Fruit fly (Drosophila melanogaster): ENCODE data around the gene Paip2.

Gene Paip2

DNA sequence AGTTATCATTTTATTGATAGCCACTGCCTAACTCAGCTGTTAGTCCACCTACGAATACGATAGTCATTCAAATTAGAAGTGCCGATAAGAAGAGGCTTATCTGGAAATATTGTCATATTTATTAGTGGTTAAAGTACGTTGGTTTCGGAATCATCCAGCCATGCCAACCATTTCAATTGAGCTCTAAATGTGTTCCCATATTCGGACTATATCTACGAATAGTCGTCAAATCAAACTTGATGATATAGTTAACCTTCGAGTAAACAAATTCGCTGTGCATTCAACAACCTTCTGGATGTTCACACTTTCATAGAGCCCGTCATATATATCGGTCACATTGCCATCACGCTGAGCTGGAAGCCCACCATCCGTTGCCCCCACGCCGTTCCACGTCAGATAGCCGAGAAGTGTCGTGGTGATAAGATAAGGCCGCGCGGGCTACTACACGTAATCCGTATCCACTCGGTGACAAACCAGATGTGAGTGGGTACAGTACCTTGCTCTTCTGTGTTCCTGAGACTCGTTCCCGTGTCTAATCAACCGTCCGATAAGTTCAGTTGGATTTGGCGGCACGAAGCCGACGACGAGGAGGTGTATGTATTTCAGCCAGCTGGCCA is 37.8 kb downstream of the Paip2 start:
- TF ChIP-seq CG33017 (tag; optimal IDR thresholded peaks at IDR 0.05) (peak; percentile 19), Clk (GFP tag; optimal IDR thresholded peaks at IDR 0.05) (no peak), ovo (GFP tag; optimal IDR thresholded peaks at IDR 0.05) (peak; percentile 5), CG11617 (GFP tag; optimal IDR thresholded peaks at IDR 0.05) (no peak), cic (GFP tag; optimal IDR thresholded peaks at IDR 0.05) (peak; percentile 42), tj (GFP tag; optimal IDR thresholded peaks at IDR 0.05) (no peak), pad (GFP tag; optimal IDR thresholded peaks at IDR 0.05) (no peak), Mnt (GFP tag; optimal IDR thresholded peaks at IDR 0.05) (peak; percentile 36), kay (GFP tag; ENCODE audit: borderline replicate concordance) (no peak), CG7101 (tag; optimal IDR thresholded peaks at IDR 0.05) (no peak)

dm6 chr3R:13018995-13019394 is 38.4 kb downstream of the Paip2 start:
- no peak for TF ChIP-seq Clk (GFP tag; optimal IDR thresholded peaks at IDR 0.05)
- peak; percentile 99 for TF ChIP-seq tj (GFP tag; optimal IDR thresholded peaks at IDR 0.05)

dm6 chr3R:13030257-13031173 is 49.9 kb downstream of the Paip2 start, which contains the start of the genes CG46281 and CG46280:
Gene CG46281 (minus strand): TSS chr3R:13030307.
Gene CG46280 (minus strand): TSS chr3R:13030659.
- TF ChIP-seq bab1 (GFP tag; optimal IDR thresholded peaks at IDR 0.05) = peak; percentile 44
- peak; percentile 32 for TF ChIP-seq Crg-1 (GFP tag; optimal IDR thresholded peaks at IDR 0.05)
- no peak for TF ChIP-seq toe (GFP tag; optimal IDR thresholded peaks at IDR 0.05)
- peak; percentile 58 for TF ChIP-seq Mnt (GFP tag; optimal IDR thresholded peaks at IDR 0.05)
- no peak for TF ChIP-seq Hr96 (GFP tag; optimal IDR thresholded peaks at IDR 0.05)
- no peak for TF ChIP-seq cnc (optimal IDR thresholded peaks at IDR 0.05)
- no peak for TF ChIP-seq CG33017 (tag; optimal IDR thresholded peaks at IDR 0.05)
- TF ChIP-seq CG11617 (GFP tag; optimal IDR thresholded peaks at IDR 0.05) = peak; percentile 46
- peak; percentile 42 for TF ChIP-seq CG7101 (tag; optimal IDR thresholded peaks at IDR 0.05)
- peak; percentile 8 for TF ChIP-seq cic (GFP tag; optimal IDR thresholded peaks at IDR 0.05)
- peak; percentile 33 for TF ChIP-seq pad (GFP tag; optimal IDR thresholded peaks at IDR 0.05)
- TF ChIP-seq CG12768 (GFP tag; optimal IDR thresholded peaks at IDR 0.05) = peak; percentile 31
- TF ChIP-seq kay (GFP tag; ENCODE audit: borderline replicate concordance) = peak; percentile 85
- peak; percentile 23 for TF ChIP-seq tj (GFP tag; optimal IDR thresholded peaks at IDR 0.05)
- TF ChIP-seq CG7045 (GFP tag; optimal IDR thresholded peaks at IDR 0.05) = peak; percentile 1
- peak; percentile 59 for TF ChIP-seq CG14711 (tag; optimal IDR thresholded peaks at IDR 0.05)
- no peak for TF ChIP-seq ovo (GFP tag; optimal IDR thresholded peaks at IDR 0.05)
- no peak for TF ChIP-seq Clk (GFP tag; optimal IDR thresholded peaks at IDR 0.05)
- peak; percentile 49 for TF ChIP-seq CG1620 (GFP tag; optimal IDR thresholded peaks at IDR 0.05)
- no peak for TF ChIP-seq CG5204 (GFP tag; optimal IDR thresholded peaks at IDR 0.05)

- TF ChIP-seq CG33017 (tag; optimal IDR thresholded peaks at IDR 0.05) (peak; percentile 43), kay (GFP tag; ENCODE audit: borderline replicate concordance) (no peak), Clk (GFP tag; optimal IDR thresholded peaks at IDR 0.05) (no peak), Mnt (GFP tag; optimal IDR thresholded peaks at IDR 0.05) (peak; percentile 70), cic (GFP tag; optimal IDR thresholded peaks at IDR 0.05) (peak; percentile 84)
Measured at dm6 chr3R:13032323-13032722, 51.7 kb downstream of the Paip2 start, which contains the start of gene ry. Gene ry (plus strand): TSS chr3R:13032528.

dm6 chr3R:13032975-13033445 is 52.4 kb downstream of the Paip2 start:
- TF ChIP-seq bab1 (GFP tag; optimal IDR thresholded peaks at IDR 0.05) (no peak), ovo (GFP tag; optimal IDR thresholded peaks at IDR 0.05) (peak; percentile 4), Mnt (GFP tag; optimal IDR thresholded peaks at IDR 0.05) (peak; percentile 79), CG11617 (GFP tag; optimal IDR thresholded peaks at IDR 0.05) (peak; percentile 77), CG33017 (tag; optimal IDR thresholded peaks at IDR 0.05) (peak; percentile 71), CG1620 (GFP tag; optimal IDR thresholded peaks at IDR 0.05) (no peak), CG7101 (tag; optimal IDR thresholded peaks at IDR 0.05) (peak; percentile 83), CG5204 (GFP tag; optimal IDR thresholded peaks at IDR 0.05) (no peak), CG14711 (tag; optimal IDR thresholded peaks at IDR 0.05) (peak; percentile 62), cnc (optimal IDR thresholded peaks at IDR 0.05) (no peak), toe (GFP tag; optimal IDR thresholded peaks at IDR 0.05) (peak; percentile 68), CG7045 (GFP tag; optimal IDR thresholded peaks at IDR 0.05) (peak; percentile 85), Clk (GFP tag; optimal IDR thresholded peaks at IDR 0.05) (peak; percentile 39), tj (GFP tag; optimal IDR thresholded peaks at IDR 0.05) (no peak), pad (GFP tag; optimal IDR thresholded peaks at IDR 0.05) (peak; percentile 49), CG12768 (GFP tag; optimal IDR thresholded peaks at IDR 0.05) (peak; percentile 78), cic (GFP tag; optimal IDR thresholded peaks at IDR 0.05) (peak; percentile 64), kay (GFP tag; ENCODE audit: borderline replicate concordance) (peak; percentile 96), Crg-1 (GFP tag; optimal IDR thresholded peaks at IDR 0.05) (peak; percentile 76), Hr96 (GFP tag; optimal IDR thresholded peaks at IDR 0.05) (peak; percentile 30)

- TF ChIP-seq kay (GFP tag; ENCODE audit: borderline replicate concordance) (no peak), cnc (optimal IDR thresholded peaks at IDR 0.05) (no peak), CG12768 (GFP tag; optimal IDR thresholded peaks at IDR 0.05) (no peak), Clk (GFP tag; optimal IDR thresholded peaks at IDR 0.05) (no peak), CG7045 (GFP tag; optimal IDR thresholded peaks at IDR 0.05) (no peak), Mnt (GFP tag; optimal IDR thresholded peaks at IDR 0.05) (no peak), pad (GFP tag; optimal IDR thresholded peaks at IDR 0.05) (no peak), CG11617 (GFP tag; optimal IDR thresholded peaks at IDR 0.05) (no peak), CG33017 (tag; optimal IDR thresholded peaks at IDR 0.05) (no peak), CG1620 (GFP tag; optimal IDR thresholded peaks at IDR 0.05) (no peak), CG7101 (tag; optimal IDR thresholded peaks at IDR 0.05) (no peak), cic (GFP tag; optimal IDR thresholded peaks at IDR 0.05) (no peak), bab1 (GFP tag; optimal IDR thresholded peaks at IDR 0.05) (no peak), Crg-1 (GFP tag; optimal IDR thresholded peaks at IDR 0.05) (no peak)
Measured at dm6 chr3R:13033670-13034069, 53.1 kb downstream of the Paip2 start.

All from whole organism, adult.